Fruit fly (Drosophila melanogaster): ENCODE measurements around the gene Dnaaf6.

Dnaaf6 gene

DNA sequence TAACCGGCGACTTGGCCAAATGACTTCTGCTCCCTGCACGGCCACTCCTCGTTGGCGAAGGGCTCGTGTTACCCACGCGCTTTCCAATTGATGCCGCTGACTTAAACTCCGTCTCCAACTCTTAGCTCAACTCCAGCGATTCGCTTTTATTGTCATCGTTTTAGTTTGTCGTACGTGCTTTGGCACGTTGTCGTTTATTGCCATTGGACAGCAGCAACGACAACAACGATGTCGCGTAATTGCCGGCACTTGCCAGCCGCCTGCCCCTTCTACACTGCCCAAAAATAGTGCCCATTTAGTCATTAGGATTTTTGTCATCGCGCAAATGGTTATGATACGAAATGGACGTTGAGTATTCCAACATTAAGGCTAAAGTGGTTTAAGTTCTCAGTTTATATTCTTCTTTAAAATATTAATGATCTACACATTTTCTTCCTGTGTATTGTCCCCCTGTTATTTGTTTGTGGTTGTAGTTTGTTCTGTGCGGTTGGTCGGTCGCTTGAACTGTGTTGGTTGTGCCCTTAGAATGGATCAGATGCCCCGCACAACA is 18.7 kb upstream of the Dnaaf6 start (continued):
- TF ChIP-seq Ravus (GFP tag; IDR thresholded peaks at IDR 0.05) (peak; percentile 35), CG8281 (tag; optimal IDR thresholded peaks at IDR 0.05) (peak; percentile 70), CG3726 (GFP tag; IDR thresholded peaks at IDR 0.05) (peak; percentile 67; the same call in 1 of the 3 replicates), CG12236 (GFP tag; optimal IDR thresholded peaks at IDR 0.05) (peak; percentile 81), chm (GFP tag; IDR thresholded peaks at IDR 0.05) (peak; percentile 91), CG11085 (GFP tag; IDR thresholded peaks at IDR 0.05) (peak; percentile 58), Vsx1 (GFP tag; optimal IDR thresholded peaks at IDR 0.05) (peak; percentile 75), CG5180 (GFP tag; optimal IDR thresholded peaks at IDR 0.05) (peak; percentile 78), CG6175 (GFP tag; IDR thresholded peaks at IDR 0.05) (peak; percentile 69; the same call in 1 of the 3 replicates), Med (GFP tag) (peak; percentile 99), CG14710 (tag; optimal IDR thresholded peaks at IDR 0.05) (peak; percentile 89), Eip74EF (GFP tag; optimal IDR thresholded peaks at IDR 0.05) (peak in 1 of 2 experiments; percentile 87), lov (optimal IDR thresholded peaks at IDR 0.05) (no peak), lov (GFP tag; IDR thresholded peaks at IDR 0.05) (peak; percentile 88), CG6254 (GFP tag; optimal IDR thresholded peaks at IDR 0.05) (peak; percentile 89), zfh1 (GFP tag; IDR thresholded peaks at IDR 0.05) (peak; percentile 92), HHEX (GFP tag; optimal IDR thresholded peaks at IDR 0.05) (peak; percentile 80), yki (optimal IDR thresholded peaks at IDR 0.05) (no peak), NFAT (GFP tag; IDR thresholded peaks at IDR 0.05) (peak; percentile 76), bbx (GFP tag; IDR thresholded peaks at IDR 0.05; ENCODE audit: partially characterized antibody) (0 out of 2 replicates have a peak, but pooled peaks have one; percentile 11), peb (GFP tag; IDR thresholded peaks at IDR 0.05) (peak; percentile 72), CG1602 (GFP tag; optimal IDR thresholded peaks at IDR 0.05) (peak; percentile 87), CG14014 (GFP tag; IDR thresholded peaks at IDR 0.05) (peak; percentile 89), sens-2 (GFP tag; IDR thresholded peaks at IDR 0.05) (peak; percentile 83), Dek (tag; optimal IDR thresholded peaks at IDR 0.05) (peak; percentile 75), Optix (GFP tag; IDR thresholded peaks at IDR 0.05) (peak; percentile 89), ranshi (GFP tag; IDR thresholded peaks at IDR 0.05) (peak; percentile 82), HLHmδ (GFP tag; optimal IDR thresholded peaks at IDR 0.05) (no peak), CG16813 (GFP tag; IDR thresholded peaks at IDR 0.05; ENCODE audit: partially characterized antibody) (no peak), CG10209 (GFP tag; optimal IDR thresholded peaks at IDR 0.05) (peak; percentile 85), CG6689 (GFP tag; IDR thresholded peaks at IDR 0.05) (peak; percentile 87), CG17612 (GFP tag; IDR thresholded peaks at IDR 0.05) (peak; percentile 47; the same call in 1 of the 2 replicates), dan (GFP tag; IDR thresholded peaks at IDR 0.05) (peak; percentile 62; the same call in 1 of the 2 replicates), sna (GFP tag; IDR thresholded peaks at IDR 0.05; ENCODE audit: partially characterized antibody) (no peak), kay (GFP tag; optimal IDR thresholded peaks at IDR 0.05) (peak; percentile 83), Dip2 (GFP tag; IDR thresholded peaks at IDR 0.05) (no peak), Hsf (GFP tag; optimal IDR thresholded peaks at IDR 0.05) (peak; percentile 91), nmo (GFP tag; optimal IDR thresholded peaks at IDR 0.05) (peak; percentile 91), D19A (tag; optimal IDR thresholded peaks at IDR 0.05) (peak; percentile 86), zen2 (GFP tag; IDR thresholded peaks at IDR 0.05; ENCODE audit: partially characterized antibody) (no peak), ase (GFP tag; IDR thresholded peaks at IDR 0.05) (peak; percentile 79), CG7745 (tag; optimal IDR thresholded peaks at IDR 0.05) (peak; percentile 26), Myb (GFP tag; optimal IDR thresholded peaks at IDR 0.05) (peak; percentile 65), Awh (GFP tag; IDR thresholded peaks at IDR 0.05) (peak; percentile 84), CG16863 (GFP tag; optimal IDR thresholded peaks at IDR 0.05) (peak; percentile 88), Fer2 (tag; optimal IDR thresholded peaks at IDR 0.05) (peak; percentile 49), CG3838 (GFP tag; optimal IDR thresholded peaks at IDR 0.05) (peak; percentile 66), E2f2 (GFP tag; IDR thresholded peaks at IDR 0.05) (peak; percentile 62), C15 (GFP tag; IDR thresholded peaks at IDR 0.05) (0 out of 3 replicates have a peak, but pooled peaks have one; percentile 45), HmgZ (tag; optimal IDR thresholded peaks at IDR 0.05) (peak; percentile 88)
